Worm (Caenorhabditis elegans) whole organism, L2 larva: ENCODE data around the gene srd-63.

Source experiments
- C34F6.9 ChIP-seq: fragments of 150-350 bp; optimal IDR thresholded peaks from 2 replicates; lab custom pipeline; 2014; ENCODE audit warnings: missing biosample characterization, missing genetic modification characterization
- F13H6.1 ChIP-seq: sonication (generic microtip); optimal IDR thresholded peaks from 2 replicates; lab custom pipeline; 2016; ENCODE audit warnings: missing genetic modification characterization, missing compliant biosample characterization
- Y55F3AM.14 ChIP-seq: fragments of 200-800 bp; sonication (Bioruptor generic); optimal IDR thresholded peaks from 2 replicates; lab custom pipeline; 2018; ENCODE audit warnings: mild to moderate bottlenecking, missing genetic modification characterization, missing compliant biosample characterization
- alr-1 ChIP-seq: fragments of 150-350 bp; optimal IDR thresholded peaks from 2 replicates; lab custom pipeline; 2014; ENCODE audit warnings: missing biosample characterization, missing genetic modification characterization
- aly-2 ChIP-seq: fragments of 150-350 bp; optimal IDR thresholded peaks from 2 replicates; lab custom pipeline; 2014; ENCODE audit warnings: missing biosample characterization, missing genetic modification characterization
- blmp-1 ChIP-seq: sonication (generic microtip); optimal IDR thresholded peaks from 2 replicates; lab custom pipeline; 2017; ENCODE audit warnings: missing genetic modification characterization, mild to moderate bottlenecking, missing compliant biosample characterization, antibody characterized with exemption, moderate library complexity; ENCODE audit not compliant: insufficient read depth
- ceh-16 ChIP-seq: fragments of 150-350 bp; optimal IDR thresholded peaks from 2 replicates; lab custom pipeline; 2014; ENCODE audit warnings: missing biosample characterization, missing genetic modification characterization
- ceh-82 ChIP-seq: fragments of 150-350 bp; optimal IDR thresholded peaks from 2 replicates; lab custom pipeline; 2014; ENCODE audit warnings: missing biosample characterization, missing genetic modification characterization
- dmd-4 ChIP-seq: sonication (generic microtip); optimal IDR thresholded peaks from 2 replicates; lab custom pipeline; 2017; ENCODE audit warnings: missing biosample characterization, missing genetic modification characterization
- elt-3 ChIP-seq: sonication (generic microtip); optimal IDR thresholded peaks from 2 replicates; lab custom pipeline; 2017; ENCODE audit warnings: missing biosample characterization, missing genetic modification characterization
- gmeb-1 ChIP-seq: fragments of 150-350 bp; optimal IDR thresholded peaks from 2 replicates; lab custom pipeline; 2014; ENCODE audit warnings: missing biosample characterization, missing genetic modification characterization
- lin-11 ChIP-seq: fragments of 150-350 bp; sonication (generic microtip); optimal IDR thresholded peaks from 2 replicates; lab custom pipeline; 2014; ENCODE audit warnings: missing biosample characterization, missing genetic modification characterization, inconsistent platforms, mixed read lengths
- lin-13 ChIP-seq: fragments of 150-350 bp; optimal IDR thresholded peaks from 2 replicates; lab custom pipeline; 2014; ENCODE audit warnings: missing biosample characterization, missing genetic modification reagents, missing genetic modification characterization
- lin-39 ChIP-seq: fragments of 150-350 bp; optimal IDR thresholded peaks from 2 replicates; lab custom pipeline; 2014; ENCODE audit warnings: missing biosample characterization, missing genetic modification reagents, missing genetic modification characterization
- lsy-2 ChIP-seq, 2 experiments: fragments of 150-350 bp in 1 of 2; sonication (generic microtip) in 1 of 2; optimal IDR thresholded peaks; 2 replicates each; lab custom pipeline; 2014 to 2017; ENCODE audit warnings: missing biosample characterization in 2 of 2, missing genetic modification characterization in 2 of 2
- mab-5 ChIP-seq: fragments of 150-350 bp; optimal IDR thresholded peaks from 2 replicates; lab custom pipeline; 2014; ENCODE audit warnings: missing biosample characterization, missing genetic modification characterization
- mbf-1 ChIP-seq: sonication (generic microtip); optimal IDR thresholded peaks from 2 replicates; lab custom pipeline; 2017; ENCODE audit warnings: missing biosample characterization, missing genetic modification characterization
- nhr-11 ChIP-seq: fragments of 150-350 bp; optimal IDR thresholded peaks from 2 replicates; lab custom pipeline; 2014; ENCODE audit warnings: missing biosample characterization, missing genetic modification characterization
- nhr-12 ChIP-seq: fragments of 150-350 bp; optimal IDR thresholded peaks from 2 replicates; lab custom pipeline; 2014; ENCODE audit warnings: missing biosample characterization, missing genetic modification characterization
- nhr-129 ChIP-seq: fragments of 150-350 bp; optimal IDR thresholded peaks from 2 replicates; lab custom pipeline; 2014; ENCODE audit warnings: missing biosample characterization, missing genetic modification characterization
- nhr-21 ChIP-seq: fragments of 150-350 bp; optimal IDR thresholded peaks from 2 replicates; lab custom pipeline; 2014; ENCODE audit warnings: missing biosample characterization, missing genetic modification characterization
- nhr-237 ChIP-seq: fragments of 150-350 bp; optimal IDR thresholded peaks from 2 replicates; lab custom pipeline; 2014; ENCODE audit warnings: missing biosample characterization, missing genetic modification characterization
- nhr-25 ChIP-seq: fragments of 150-350 bp; sonication (generic microtip); optimal IDR thresholded peaks from 3 replicates; lab custom pipeline; 2014; ENCODE audit warnings: missing biosample characterization, missing genetic modification characterization
- nhr-6 ChIP-seq: fragments of 150-350 bp; optimal IDR thresholded peaks from 2 replicates; lab custom pipeline; 2014; ENCODE audit warnings: missing biosample characterization, missing genetic modification characterization
- nhr-77 ChIP-seq: fragments of 150-350 bp; optimal IDR thresholded peaks from 2 replicates; lab custom pipeline; 2014; ENCODE audit warnings: missing biosample characterization, missing genetic modification characterization
- peb-1 ChIP-seq: fragments of 150-350 bp; optimal IDR thresholded peaks from 2 replicates; lab custom pipeline; 2014; ENCODE audit warnings: missing biosample characterization, missing genetic modification characterization
- sem-4 ChIP-seq: fragments of 150-350 bp; optimal IDR thresholded peaks from 2 replicates; lab custom pipeline; 2014; ENCODE audit warnings: missing biosample characterization, missing genetic modification reagents, missing genetic modification characterization
- sma-3 ChIP-seq: sonication (generic microtip); optimal IDR thresholded peaks from 2 replicates; lab custom pipeline; 2016; ENCODE audit warnings: missing genetic modification reagents, missing genetic modification characterization, missing compliant biosample characterization
- sma-9 ChIP-seq, 2 experiments: fragments of 150-350 bp in 1 of 2; sonication (generic microtip) in 1 of 2; optimal IDR thresholded peaks; 2 replicates each; lab custom pipeline; 2014 to 2016; ENCODE audit warnings: missing genetic modification characterization in 2 of 2, mild to moderate bottlenecking in 1 of 2, missing biosample characterization in 1 of 2, missing compliant biosample characterization in 1 of 2, missing genetic modification reagents in 1 of 2, moderate library complexity in 1 of 2
- snpc-4 ChIP-seq: fragments of 150-350 bp; optimal IDR thresholded peaks from 2 replicates; lab custom pipeline; 2014; ENCODE audit warnings: missing biosample characterization, missing genetic modification characterization
- unc-39 ChIP-seq: fragments of 150-350 bp; optimal IDR thresholded peaks from 2 replicates; lab custom pipeline; 2014; ENCODE audit warnings: missing biosample characterization, missing genetic modification characterization
- unc-62 ChIP-seq: fragments of 150-350 bp; optimal IDR thresholded peaks from 2 replicates; lab custom pipeline; 2014; ENCODE audit warnings: missing biosample characterization, missing genetic modification reagents, missing genetic modification characterization
- zag-1 ChIP-seq: fragments of 150-350 bp; optimal IDR thresholded peaks from 2 replicates; lab custom pipeline; 2014; ENCODE audit warnings: missing biosample characterization, missing genetic modification characterization
- ztf-11 ChIP-seq: sonication (generic microtip); optimal IDR thresholded peaks from 2 replicates; lab custom pipeline; 2017; ENCODE audit warnings: missing biosample characterization, missing genetic modification characterization
- ztf-4 ChIP-seq: fragments of 150-350 bp; optimal IDR thresholded peaks from 2 replicates; lab custom pipeline; 2014; ENCODE audit warnings: missing biosample characterization, missing genetic modification characterization

The srd-63 gene

DNA sequence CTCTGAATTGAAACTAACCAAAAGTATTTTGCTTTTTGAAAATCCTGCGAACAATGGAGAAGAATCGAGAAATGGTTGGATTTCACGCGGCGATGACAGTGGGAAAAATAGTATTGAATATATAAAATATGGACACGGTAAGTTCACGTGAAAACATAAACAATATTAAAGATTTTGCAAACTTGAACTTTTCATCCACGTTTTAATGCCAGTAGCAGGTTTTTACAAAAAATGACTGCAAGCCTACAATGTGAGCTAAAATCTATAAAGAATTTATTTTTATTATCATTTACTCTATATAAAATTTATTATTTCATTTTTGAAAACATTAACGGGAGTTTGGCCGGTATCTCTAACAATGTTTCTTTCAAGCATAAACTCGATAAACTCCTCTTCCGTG is 35.9 kb upstream of the srd-63 start, which contains the start of gene F26D2.10:
Gene F26D2.10 (minus strand): TSS at position 101 of the 400 bp plus-strand sequence.
- TF ChIP-seq dmd-4 (tag; lab: Kevin White, UChicago) (no peak), blmp-1 (tag; lab: Kevin White, UChicago) (no peak), zag-1 (tag; lab: Kevin White, UChicago) (no peak), ztf-4 (tag; lab: Kevin White, UChicago) (no peak), lin-13 (GFP tag; lab: Kevin White, UChicago) (no peak), lsy-2 (tag; optimal IDR thresholded peaks at IDR 0.05; lab: Kevin White, UChicago) (no peak), ztf-11 (tag; lab: Kevin White, UChicago) (no peak), gmeb-1 (tag; lab: Kevin White, UChicago) (no peak), nhr-77 (no peak), nhr-12 (tag; lab: Kevin White, UChicago) (no peak), ceh-82 (tag; lab: Kevin White, UChicago) (no peak), sma-3 (no peak), unc-39 (tag; lab: Kevin White, UChicago) (no peak), mab-5 (tag; lab: Kevin White, UChicago) (no peak), nhr-129 (no peak)

DNA sequence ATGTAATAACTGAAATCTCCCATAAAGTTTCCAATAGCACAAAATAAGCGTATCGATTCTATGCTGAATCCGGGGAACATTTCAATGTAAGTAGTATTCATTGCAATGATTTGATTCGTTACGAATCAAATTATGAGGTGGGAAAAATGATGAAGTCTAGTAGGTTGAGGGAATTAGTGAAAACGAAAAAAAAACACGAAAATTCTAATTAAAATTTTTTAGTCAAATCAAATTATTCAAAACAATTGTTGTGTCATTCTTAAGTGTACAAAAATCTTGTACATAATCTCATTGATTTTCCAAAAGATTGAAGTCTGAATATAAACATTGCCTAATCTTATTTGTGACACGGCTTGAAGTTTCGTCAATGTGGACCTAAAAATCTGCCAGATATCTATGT is 30.8 kb upstream of the srd-63 start, which contains the start of gene srw-29:
Gene srw-29 (minus strand): TSS at position 101 of the 400 bp plus-strand sequence.
- TF ChIP-seq nhr-25 (no peak), lin-13 (GFP tag; lab: Kevin White, UChicago) (no peak), nhr-21 (tag; lab: Kevin White, UChicago) (no peak), F13H6.1 (tag; lab: Kevin White, UChicago) (no peak), C34F6.9 (tag; lab: Kevin White, UChicago) (no peak), Y55F3AM.14 (GFP tag; lab: Kevin White, UChicago) (no peak), blmp-1 (tag; lab: Kevin White, UChicago) (no peak), nhr-11 (tag; lab: Kevin White, UChicago) (no peak), nhr-237 (no peak), gmeb-1 (tag; lab: Kevin White, UChicago) (no peak), sma-9 (GFP tag; optimal IDR thresholded peaks at IDR 0.05; lab: Kevin White, UChicago) (no peak), sma-9 (tag; optimal IDR thresholded peaks at IDR 0.05; lab: Kevin White, UChicago) (no peak), unc-62 (GFP tag; lab: Kevin White, UChicago) (no peak), mbf-1 (no peak)

DNA sequence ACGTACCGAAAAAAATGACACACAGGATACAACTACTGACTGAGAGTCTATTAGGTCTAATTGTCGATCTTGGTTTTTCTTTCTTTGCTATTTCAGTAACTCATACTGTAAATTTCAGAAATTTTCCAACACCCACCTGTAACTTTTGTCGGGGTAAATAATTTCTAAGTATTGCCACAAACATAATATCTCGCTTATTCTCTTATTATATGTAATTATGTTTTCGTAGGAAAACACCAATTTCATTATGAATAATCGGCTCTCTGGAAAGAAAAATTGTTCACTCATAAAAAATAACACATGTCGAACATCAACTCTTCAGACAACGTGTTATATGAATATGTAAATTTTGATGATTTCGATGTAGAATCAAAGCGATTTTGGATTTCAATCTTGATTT is 27.1 kb upstream of the srd-63 start, which contains the start of gene srw-48:
Gene srw-48 (plus strand): TSS at position 301 of the 400 bp plus-strand sequence.
- no peak for TF ChIP-seq peb-1
- TF ChIP-seq alr-1: no peak
- no peak for TF ChIP-seq ceh-16 (tag; lab: Kevin White, UChicago)
- no peak for TF ChIP-seq elt-3 (tag; lab: Kevin White, UChicago)
- no peak for TF ChIP-seq unc-39 (tag; lab: Kevin White, UChicago)

DNA sequence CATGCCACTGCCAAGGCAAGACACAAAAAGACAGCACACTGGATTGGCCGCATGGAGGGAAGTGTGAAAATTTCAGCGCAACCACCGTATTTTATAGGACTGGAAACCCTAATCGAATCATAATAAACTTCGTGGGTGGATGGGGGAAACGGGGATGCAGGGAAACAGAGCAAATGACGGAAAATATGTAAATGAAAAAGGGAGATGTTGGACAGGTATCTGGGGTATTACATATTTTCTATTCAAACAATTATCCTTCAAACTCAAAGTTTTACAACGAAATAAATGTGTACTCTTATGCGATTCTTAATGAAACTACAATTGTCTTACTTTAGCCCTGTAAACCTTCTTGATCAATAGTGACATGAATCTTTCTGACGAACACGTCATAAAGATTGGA is 26.1 kb upstream of the srd-63 start, which contains the start of gene F26D2.16:
Gene F26D2.16 (minus strand): TSS at position 101 of the 400 bp plus-strand sequence.
- TF ChIP-seq dmd-4 (tag; lab: Kevin White, UChicago) (no peak), nhr-25 (no peak), C34F6.9 (tag; lab: Kevin White, UChicago) (no peak), snpc-4 (tag; lab: Kevin White, UChicago) (no peak), mbf-1 (no peak), lin-11 (tag; lab: Kevin White, UChicago) (no peak), nhr-12 (tag; lab: Kevin White, UChicago) (no peak), nhr-11 (tag; lab: Kevin White, UChicago) (no peak), unc-62 (GFP tag; lab: Kevin White, UChicago) (no peak), mab-5 (tag; lab: Kevin White, UChicago) (no peak), ztf-11 (tag; lab: Kevin White, UChicago) (no peak)

DNA sequence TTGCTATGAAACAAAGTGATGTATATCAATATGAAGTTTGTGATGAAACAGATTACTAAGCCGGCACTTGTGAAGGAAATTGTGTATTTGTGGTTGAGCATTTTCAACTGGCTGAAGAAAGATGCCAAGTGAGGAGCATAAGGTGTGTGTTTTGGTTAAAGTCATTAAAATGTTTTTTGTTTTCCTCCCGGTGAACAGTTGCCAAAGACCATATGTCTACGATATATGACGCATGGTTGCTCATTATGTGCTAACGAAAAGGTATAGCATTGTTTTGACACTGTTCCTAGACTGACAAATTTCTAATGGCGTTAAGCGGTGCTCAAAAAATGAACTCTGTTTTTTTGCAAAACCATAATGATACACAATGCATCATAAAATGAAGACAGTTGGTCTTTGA is 23.4 kb upstream of the srd-63 start, which contains the start of gene str-55:
Gene str-55 (minus strand): TSS at position 101 of the 400 bp plus-strand sequence.
- TF ChIP-seq sem-4 (no peak), sma-9 (GFP tag; optimal IDR thresholded peaks at IDR 0.05; lab: Kevin White, UChicago) (no peak), sma-9 (tag; optimal IDR thresholded peaks at IDR 0.05; lab: Kevin White, UChicago) (no peak), nhr-6 (tag; lab: Kevin White, UChicago) (no peak), snpc-4 (tag; lab: Kevin White, UChicago) (no peak), ztf-11 (tag; lab: Kevin White, UChicago) (no peak), lin-39 (tag; lab: Kevin White, UChicago) (no peak), C34F6.9 (tag; lab: Kevin White, UChicago) (no peak), Y55F3AM.14 (GFP tag; lab: Kevin White, UChicago) (no peak), alr-1 (no peak), nhr-21 (tag; lab: Kevin White, UChicago) (no peak), mab-5 (tag; lab: Kevin White, UChicago) (no peak), nhr-129 (no peak), aly-2 (no peak), sma-3 (no peak)
